Worm (Caenorhabditis elegans) whole organism, L3 larva: ENCODE data around the gene nra-4.

Experiments used
- R02D3.7 ChIP-seq: fragments of 150-350 bp; optimal IDR thresholded peaks from 2 replicates; lab custom pipeline; 2014; ENCODE audit warnings: missing biosample characterization, missing genetic modification characterization
- ama-1 ChIP-seq: fragments of 150-350 bp; optimal IDR thresholded peaks from 2 replicates; lab custom pipeline; 2018
- fkh-10 ChIP-seq: sonication (generic microtip); optimal IDR thresholded peaks from 2 replicates; lab custom pipeline; 2017; ENCODE audit warnings: missing biosample characterization, missing genetic modification reagents, missing genetic modification characterization
- jun-1 ChIP-seq: fragments of 150-350 bp; optimal IDR thresholded peaks from 2 replicates; lab custom pipeline; 2014; ENCODE audit warnings: missing biosample characterization, missing genetic modification reagents, missing genetic modification characterization
- nhr-11 ChIP-seq: fragments of 150-350 bp; optimal IDR thresholded peaks from 2 replicates; lab custom pipeline; 2014; ENCODE audit warnings: missing biosample characterization, missing genetic modification characterization
- nhr-12 ChIP-seq: fragments of 150-350 bp; optimal IDR thresholded peaks from 2 replicates; lab custom pipeline; 2014; ENCODE audit warnings: missing biosample characterization, missing genetic modification characterization
- nhr-237 ChIP-seq: fragments of 150-350 bp; optimal IDR thresholded peaks from 2 replicates; lab custom pipeline; 2014; ENCODE audit warnings: missing biosample characterization, missing genetic modification characterization
- nhr-76 ChIP-seq: fragments of 150-350 bp; sonication (generic microtip); optimal IDR thresholded peaks from 5 replicates; lab custom pipeline; 2014; ENCODE audit warnings: missing biosample characterization, missing genetic modification characterization
- nhr-77 ChIP-seq: fragments of 150-350 bp; optimal IDR thresholded peaks from 2 replicates; lab custom pipeline; 2014; ENCODE audit warnings: missing biosample characterization, missing genetic modification characterization
- pqm-1 ChIP-seq: fragments of 150-350 bp; optimal IDR thresholded peaks from 2 replicates; lab custom pipeline; 2017; ENCODE audit warnings: missing biosample characterization, missing genetic modification characterization, inconsistent platforms
- snpc-4 ChIP-seq: fragments of 150-350 bp; optimal IDR thresholded peaks from 2 replicates; lab custom pipeline; 2014; ENCODE audit warnings: missing biosample characterization, missing genetic modification characterization
- unc-62 ChIP-seq: fragments of 150-350 bp; sonication (generic microtip); optimal IDR thresholded peaks from 4 replicates; lab custom pipeline; 2014; ENCODE audit warnings: missing biosample characterization, missing genetic modification reagents, missing genetic modification characterization

ce11 chrV:1027044-1027443 is 21.3 kb downstream of the nra-4 start, which contains the start of gene R09A1.3:
- no peak for TF ChIP-seq nhr-12
- TF ChIP-seq nhr-76 (tag; lab: Kevin White, UChicago) = no peak
- TF ChIP-seq pqm-1 (tag; lab: Kevin White, UChicago) = no peak
- no peak for TF ChIP-seq jun-1 (tag; lab: Kevin White, UChicago)
- no peak for TF ChIP-seq snpc-4 (tag; lab: Kevin White, UChicago)
- TF ChIP-seq R02D3.7 (tag; lab: Kevin White, UChicago) = no peak
- no peak for TF ChIP-seq ama-1 (lab: Kevin White, UChicago)
- no peak for TF ChIP-seq unc-62
- TF ChIP-seq nhr-237 (tag; lab: Kevin White, UChicago) = no peak
- no peak for TF ChIP-seq fkh-10
- no peak for TF ChIP-seq nhr-77
- no peak for TF ChIP-seq nhr-11 (tag; lab: Kevin White, UChicago)
